Worm (Caenorhabditis elegans) whole organism, early embryonic: Measurements from ENCODE around the gene srh-290.

ENCODE experiments used
- B0310.2 ChIP-seq: sonication (generic microtip); optimal IDR thresholded peaks from 2 replicates; lab custom pipeline; 2016; ENCODE audit warnings: mild to moderate bottlenecking, missing genetic modification characterization, missing compliant biosample characterization
- F13C5.2 ChIP-seq: sonication (generic microtip); optimal IDR thresholded peaks from 2 replicates; lab custom pipeline; 2017; ENCODE audit warnings: mild to moderate bottlenecking, missing genetic modification characterization, inconsistent platforms, missing compliant biosample characterization
- aly-1 ChIP-seq: sonication (generic microtip); optimal IDR thresholded peaks from 2 replicates; lab custom pipeline; 2016; ENCODE audit warnings: missing genetic modification characterization, missing compliant biosample characterization
- ama-1 ChIP-seq: fragments of 150-350 bp; optimal IDR thresholded peaks from 2 replicates; lab custom pipeline; 2014
- ceh-13 ChIP-seq: fragments of 200-800 bp; sonication (Bioruptor generic); optimal IDR thresholded peaks from 2 replicates; lab custom pipeline; 2018; ENCODE audit warnings: mild to moderate bottlenecking, missing genetic modification characterization, missing compliant biosample characterization
- ceh-36 ChIP-seq: sonication (generic microtip); optimal IDR thresholded peaks from 2 replicates; lab custom pipeline; 2016; ENCODE audit warnings: missing genetic modification characterization, inconsistent platforms, missing compliant biosample characterization
- ets-7 ChIP-seq: sonication (generic microtip); optimal IDR thresholded peaks from 2 replicates; lab custom pipeline; 2016; ENCODE audit warnings: missing genotype, missing genetic modification characterization, missing compliant biosample characterization
- flt-1 ChIP-seq: fragments of 200-800 bp; sonication (Bioruptor generic); IDR thresholded peaks from 2 replicates; pipeline ENCODE4 v1.3.6; 2022; ENCODE audit warnings: missing genetic modification characterization, missing compliant biosample characterization
- hmbx-1 ChIP-seq: sonication (generic microtip); optimal IDR thresholded peaks from 2 replicates; lab custom pipeline; 2016; ENCODE audit warnings: mild to moderate bottlenecking, missing genetic modification characterization, missing compliant biosample characterization
- hmg-4 ChIP-seq: fragments of 200-800 bp; sonication (Bioruptor generic); optimal IDR thresholded peaks from 2 replicates; lab custom pipeline; 2018; ENCODE audit warnings: mild to moderate bottlenecking, missing genetic modification characterization, missing compliant biosample characterization
- hnd-1 ChIP-seq: sonication (generic microtip); optimal IDR thresholded peaks from 2 replicates; lab custom pipeline; 2016; ENCODE audit warnings: missing genetic modification characterization, missing compliant biosample characterization
- pes-1 ChIP-seq: fragments of 200-800 bp; sonication (Bioruptor generic); IDR thresholded peaks from 2 replicates; pipeline ENCODE4 v1.3.6; 2022; ENCODE audit warnings: missing genetic modification reagents, missing genetic modification characterization, missing compliant biosample characterization
- scrt-1 ChIP-seq: fragments of 200-800 bp; sonication (Bioruptor generic); IDR thresholded peaks from 2 replicates; pipeline ENCODE4 v1.3.6; 2022; ENCODE audit warnings: missing genetic modification characterization, missing compliant biosample characterization
- sea-1 ChIP-seq: fragments of 200-800 bp; sonication (Bioruptor generic); conservative IDR thresholded peaks from 2 replicates; pipeline ENCODE4 v1.3.6; 2022; ENCODE audit warnings: missing genetic modification characterization, missing compliant biosample characterization
- tbx-11 ChIP-seq: fragments of 200-800 bp; sonication (Bioruptor generic); IDR thresholded peaks from 2 replicates; pipeline ENCODE4 v1.3.6; 2022; ENCODE audit warnings: missing genetic modification characterization, missing compliant biosample characterization
- tbx-37 ChIP-seq: fragments of 200-800 bp; sonication (Bioruptor generic); conservative IDR thresholded peaks from 2 replicates; pipeline ENCODE4 v1.3.6; 2022; ENCODE audit warnings: missing genetic modification reagents, missing genetic modification characterization, missing compliant biosample characterization
- tra-4 ChIP-seq: sonication (generic microtip); optimal IDR thresholded peaks from 2 replicates; lab custom pipeline; 2017; ENCODE audit warnings: missing genetic modification characterization, missing compliant biosample characterization

The srh-290 gene

ce11 chrV:17765077-17765476 is 25.2 kb upstream of the srh-290 start, which contains the start of the genes C47A10.16 and srh-283:
C47A10.16 (minus strand) TSS chrV:17765177.
srh-283 (plus strand) TSS chrV:17765348.
- TF ChIP-seq hmbx-1 (tag; lab: Kevin White, UChicago) (no peak), ceh-13 (GFP tag; lab: Kevin White, UChicago) (no peak), tbx-11 (no peak), hnd-1 (tag; lab: Kevin White, UChicago) (no peak), ets-7 (tag; lab: Kevin White, UChicago) (no peak)

ce11 chrV:17767249-17767648 is 23.0 kb upstream of the srh-290 start, which contains the start of gene srh-284:
srh-284 (plus strand) TSS chrV:17767549.
- TF ChIP-seq hnd-1 (tag; lab: Kevin White, UChicago) (no peak), F13C5.2 (tag; lab: Kevin White, UChicago) (no peak), tbx-37 (GFP tag; lab: Robert Waterston, UW) (no peak), ets-7 (tag; lab: Kevin White, UChicago) (no peak), ceh-13 (GFP tag; lab: Kevin White, UChicago) (no peak), scrt-1 (GFP tag; lab: Robert Waterston, UW) (no peak), ceh-36 (tag; lab: Kevin White, UChicago) (no peak), pes-1 (GFP tag; lab: Robert Waterston, UW) (no peak), tbx-11 (no peak), aly-1 (no peak), B0310.2 (tag; lab: Kevin White, UChicago) (no peak), ama-1 (lab: Kevin White, UChicago) (no peak), hmg-4 (no peak), flt-1 (GFP tag; lab: Robert Waterston, UW) (no peak), hmbx-1 (tag; lab: Kevin White, UChicago) (no peak), sea-1 (no peak), tra-4 (tag; lab: Kevin White, UChicago) (no peak)

- no peak for TF ChIP-seq ceh-36 (tag; lab: Kevin White, UChicago)
- no peak for TF ChIP-seq tbx-11
- no peak for TF ChIP-seq tra-4 (tag; lab: Kevin White, UChicago)
- no peak for TF ChIP-seq F13C5.2 (tag; lab: Kevin White, UChicago)
- no peak for TF ChIP-seq pes-1 (GFP tag; lab: Robert Waterston, UW)
- no peak for TF ChIP-seq tbx-37 (GFP tag; lab: Robert Waterston, UW)
- no peak for TF ChIP-seq ama-1 (lab: Kevin White, UChicago)
- TF ChIP-seq ets-7 (tag; lab: Kevin White, UChicago): no peak
Measured at ce11 chrV:17767768-17768167, 22.5 kb upstream of the srh-290 start.

ce11 chrV:17773108-17773507 is 17.2 kb upstream of the srh-290 start, which contains the start of gene sre-21:
sre-21 (minus strand) TSS chrV:17773208.
- TF ChIP-seq F13C5.2 (tag; lab: Kevin White, UChicago): no peak
- no peak for TF ChIP-seq scrt-1 (GFP tag; lab: Robert Waterston, UW)
- no peak for TF ChIP-seq aly-1
- TF ChIP-seq ets-7 (tag; lab: Kevin White, UChicago): no peak
- no peak for TF ChIP-seq hmbx-1 (tag; lab: Kevin White, UChicago)
- TF ChIP-seq ama-1 (lab: Kevin White, UChicago): no peak
- no peak for TF ChIP-seq tra-4 (tag; lab: Kevin White, UChicago)
- TF ChIP-seq tbx-37 (GFP tag; lab: Robert Waterston, UW): no peak
- no peak for TF ChIP-seq pes-1 (GFP tag; lab: Robert Waterston, UW)
- TF ChIP-seq flt-1 (GFP tag; lab: Robert Waterston, UW): no peak
- no peak for TF ChIP-seq B0310.2 (tag; lab: Kevin White, UChicago)
- TF ChIP-seq ceh-36 (tag; lab: Kevin White, UChicago): no peak

- no peak for TF ChIP-seq hmbx-1 (tag; lab: Kevin White, UChicago)
Measured at ce11 chrV:17777127-17777526, 13.2 kb upstream of the srh-290 start, which contains the start of gene ddo-1. ddo-1 (minus strand) TSS chrV:17777227.

- TF ChIP-seq ama-1 (lab: Kevin White, UChicago) (no peak), hmbx-1 (tag; lab: Kevin White, UChicago) (no peak), tbx-37 (GFP tag; lab: Robert Waterston, UW) (no peak), scrt-1 (GFP tag; lab: Robert Waterston, UW) (no peak), flt-1 (GFP tag; lab: Robert Waterston, UW) (no peak), aly-1 (no peak), ets-7 (tag; lab: Kevin White, UChicago) (no peak), tbx-11 (no peak), ceh-13 (GFP tag; lab: Kevin White, UChicago) (no peak), hmg-4 (no peak), tra-4 (tag; lab: Kevin White, UChicago) (no peak), sea-1 (no peak), F13C5.2 (tag; lab: Kevin White, UChicago) (no peak), ceh-36 (tag; lab: Kevin White, UChicago) (no peak)
Measured at ce11 chrV:17777624-17778023, 12.7 kb upstream of the srh-290 start, which contains the start of gene C47A10.12. C47A10.12 (plus strand) TSS chrV:17777924.

- TF ChIP-seq scrt-1 (GFP tag; lab: Robert Waterston, UW): no peak
- TF ChIP-seq hmbx-1 (tag; lab: Kevin White, UChicago): no peak
Measured at ce11 chrV:17780285-17780684, 10.0 kb upstream of the srh-290 start.

ce11 chrV:17783542-17783941 is 6.7 kb upstream of the srh-290 start, which contains the start of gene srab-12:
srab-12 (minus strand) TSS chrV:17783642.
- TF ChIP-seq tbx-11: no peak
- no peak for TF ChIP-seq flt-1 (GFP tag; lab: Robert Waterston, UW)
- TF ChIP-seq pes-1 (GFP tag; lab: Robert Waterston, UW): no peak
- TF ChIP-seq F13C5.2 (tag; lab: Kevin White, UChicago): no peak
- no peak for TF ChIP-seq ceh-36 (tag; lab: Kevin White, UChicago)
- TF ChIP-seq tra-4 (tag; lab: Kevin White, UChicago): no peak
- no peak for TF ChIP-seq B0310.2 (tag; lab: Kevin White, UChicago)
- no peak for TF ChIP-seq tbx-37 (GFP tag; lab: Robert Waterston, UW)
- TF ChIP-seq scrt-1 (GFP tag; lab: Robert Waterston, UW): no peak
- no peak for TF ChIP-seq hmbx-1 (tag; lab: Kevin White, UChicago)
- TF ChIP-seq ceh-13 (GFP tag; lab: Kevin White, UChicago): no peak
